Fruit fly (Drosophila melanogaster) whole organism, pupa: ENCODE data around the gene Clc.

Experiments
- CG13204 ChIP-seq: fragments of 200-800 bp; sonication (Bioruptor generic); optimal IDR thresholded peaks from 2 replicates; lab custom pipeline; 2018; ENCODE audit warnings: missing biosample characterization, mild to moderate bottlenecking, missing genetic modification characterization, moderate library complexity
- CG15710 ChIP-seq: fragments of 200-800 bp; sonication (Bioruptor generic); optimal IDR thresholded peaks from 2 replicates; lab custom pipeline; 2018; ENCODE audit warnings: missing biosample characterization, mild to moderate bottlenecking, missing genetic modification characterization, moderate library complexity
- CG32121 ChIP-seq: fragments of 200-800 bp; sonication (Bioruptor generic); IDR thresholded peaks from 2 replicates; pipeline ENCODE4 v1.3.6; 2022; ENCODE audit warnings: missing biosample characterization, missing genetic modification characterization
- CG8301 ChIP-seq: fragments of 200-800 bp; sonication (Bioruptor generic); optimal IDR thresholded peaks from 2 replicates; lab custom pipeline; 2018; ENCODE audit warnings: missing biosample characterization, mild to moderate bottlenecking, missing genetic modification characterization
- EcR ChIP-seq: fragments of 200-800 bp; sonication (Bioruptor generic); optimal IDR thresholded peaks from 3 replicates; lab custom pipeline; 2019; ENCODE audit warnings: missing biosample characterization, missing genetic modification characterization, mild to moderate bottlenecking, moderate library complexity, missing genetic modification reagents
- Pif1B ChIP-seq: fragments of 200-800 bp; sonication (Bioruptor generic); optimal IDR thresholded peaks from 3 replicates; lab custom pipeline; 2016; ENCODE audit warnings: missing biosample characterization, missing genetic modification characterization

DNA sequence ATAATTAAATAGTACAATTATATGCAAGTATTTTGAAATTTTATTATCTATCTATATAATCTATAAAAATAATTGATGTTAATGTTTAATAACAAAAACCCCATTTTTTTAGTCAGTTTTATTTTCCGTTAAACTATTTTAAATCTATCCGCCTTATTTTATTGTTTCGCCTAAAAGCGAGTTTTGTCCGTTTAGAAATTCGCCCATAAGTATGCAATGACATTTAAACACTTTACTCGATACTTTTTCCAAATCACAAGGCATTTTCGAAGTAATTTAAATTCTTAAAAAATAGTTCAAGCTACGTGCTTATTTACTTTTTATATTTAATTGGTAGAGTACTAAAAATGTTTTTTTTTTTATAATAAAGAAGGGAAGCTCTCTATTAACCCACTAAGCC, 19.9 kb upstream of the Clc start:
- TF ChIP-seq Pif1B (GFP tag; lab: Kevin White, UChicago) (no peak), CG15710 (tag; lab: Kevin White, UChicago) (no peak), CG32121 (no peak), EcR (GFP tag; lab: Kevin White, UChicago) (no peak), CG8301 (no peak), CG13204 (GFP tag; lab: Kevin White, UChicago) (no peak)
